Worm (Caenorhabditis elegans): Measurements from ENCODE around the gene nspb-7.

ce11 chrII:14534000-14534399 is 44.1 kb upstream of the nspb-7 start, which contains the start of gene C04H5.1:
- TF ChIP-seq Y53G8AR.9 (GFP tag; conservative IDR thresholded peaks at IDR 0.05) (no peak), nhr-179 (tag; optimal IDR thresholded peaks at IDR 0.05) (no peak), madf-3 (GFP tag; IDR thresholded peaks at IDR 0.05) (no peak), snpc-4 (GFP tag; optimal IDR thresholded peaks at IDR 0.05) (no peak), snpc-4 (tag; optimal IDR thresholded peaks at IDR 0.05) (no peak), ztf-3 (GFP tag; optimal IDR thresholded peaks at IDR 0.05) (no peak), F52B5.7 (tag; optimal IDR thresholded peaks at IDR 0.05) (no peak), ztf-28 (GFP tag; IDR thresholded peaks at IDR 0.05) (no peak), dpl-1 (GFP tag; optimal IDR thresholded peaks at IDR 0.05) (no peak)

Data from whole organism, young adult.